Fruit fly (Drosophila melanogaster) whole organism, embryonic: ENCODE data around the gene CG14851.
A peak's percentile ranks its signal among the peaks of the same experiment; 100 is the strongest.

Experiments
- Abd-B ChIP-seq: fragments of 200-800 bp; sonication (Bioruptor generic); optimal IDR thresholded peaks from 2 replicates; lab custom pipeline; 2018; ENCODE audit warnings: missing biosample characterization, mild to moderate bottlenecking, missing genetic modification characterization, moderate library complexity
- Aef1 ChIP-seq: fragments of 200-800 bp; sonication (Bioruptor generic); IDR thresholded peaks from 3 replicates; pipeline ENCODE4 v1.3.6; 2022; ENCODE audit warnings: missing biosample characterization, missing genetic modification characterization
- B-H1 ChIP-seq: fragments of 200-800 bp; sonication (Bioruptor generic); IDR thresholded peaks from 3 replicates; pipeline ENCODE4 v1.3.6; 2022; ENCODE audit warnings: missing biosample characterization, missing genetic modification characterization
- CG10654 ChIP-seq: fragments of 200-800 bp; sonication (Bioruptor generic); optimal IDR thresholded peaks from 2 replicates; lab custom pipeline; 2016; ENCODE audit warnings: missing biosample characterization, missing genetic modification characterization
- CG10959 ChIP-seq: fragments of 200-800 bp; sonication (Bioruptor generic); IDR thresholded peaks from 2 replicates; pipeline ENCODE4 v1.3.6; 2022; ENCODE audit warnings: missing biosample characterization, missing genetic modification characterization
- CG12155 ChIP-seq: fragments of 200-800 bp; sonication (Bioruptor generic); optimal IDR thresholded peaks from 3 replicates; lab custom pipeline; 2016; ENCODE audit warnings: missing biosample characterization, missing genetic modification characterization
- CG13894 ChIP-seq: fragments of 200-800 bp; sonication (Bioruptor generic); optimal IDR thresholded peaks from 3 replicates; lab custom pipeline; 2018; ENCODE audit warnings: missing biosample characterization, mild to moderate bottlenecking, missing genetic modification characterization, moderate library complexity
- CG14860 ChIP-seq: fragments of 200-800 bp; sonication (Bioruptor generic); IDR thresholded peaks from 3 replicates; pipeline ENCODE4 v1.3.6; 2022; ENCODE audit warnings: missing biosample characterization, missing genetic modification characterization; ENCODE audit not compliant: partially characterized antibody
- CG15011 ChIP-seq: fragments of 200-800 bp; sonication (Bioruptor generic); optimal IDR thresholded peaks from 3 replicates; lab custom pipeline; 2018; ENCODE audit warnings: missing biosample characterization, mild to moderate bottlenecking, missing genetic modification characterization
- CG17612 ChIP-seq: fragments of 200-800 bp; sonication (Bioruptor generic); IDR thresholded peaks from 2 replicates; pipeline ENCODE4 v1.3.6; 2022; ENCODE audit warnings: missing biosample characterization, missing genetic modification characterization
- CG18011 ChIP-seq: fragments of 200-800 bp; sonication (Bioruptor generic); optimal IDR thresholded peaks from 2 replicates; lab custom pipeline; 2017; ENCODE audit warnings: missing biosample characterization, missing genetic modification characterization, mild to moderate bottlenecking, moderate library complexity, missing genotype
- CG31441 ChIP-seq: fragments of 200-800 bp; sonication (Bioruptor generic); IDR thresholded peaks from 2 replicates; pipeline ENCODE4 v1.3.6; 2022; ENCODE audit warnings: missing biosample characterization, missing genetic modification characterization
- CG3726 ChIP-seq: fragments of 200-800 bp; sonication (Bioruptor generic); IDR thresholded peaks from 3 replicates; pipeline ENCODE4, ENCODE4 v1.3.6; 2022; ENCODE audit warnings: missing biosample characterization, missing genetic modification characterization
- CG3847 ChIP-seq: fragments of 200-800 bp; sonication (Bioruptor generic); IDR thresholded peaks from 2 replicates; pipeline ENCODE4 v1.3.6; 2022; ENCODE audit warnings: missing biosample characterization, missing genetic modification characterization
- CG42726 ChIP-seq: fragments of 200-800 bp; sonication (Bioruptor generic); IDR thresholded peaks from 2 replicates; pipeline ENCODE4 v1.3.6; 2022; ENCODE audit warnings: missing biosample characterization, missing genetic modification characterization; ENCODE audit not compliant: partially characterized antibody
- CG4707 ChIP-seq: fragments of 200-800 bp; sonication (Bioruptor generic); optimal IDR thresholded peaks from 2 replicates; lab custom pipeline; 2018; ENCODE audit warnings: missing biosample characterization, mild to moderate bottlenecking, missing genetic modification characterization, moderate library complexity
- CG5953 ChIP-seq: fragments of 200-800 bp; sonication (Bioruptor generic); IDR thresholded peaks from 2 replicates; pipeline ENCODE4 v1.3.6; 2022; ENCODE audit warnings: missing biosample characterization, missing genetic modification characterization
- CG6654 ChIP-seq: fragments of 200-800 bp; sonication (Bioruptor generic); optimal IDR thresholded peaks from 2 replicates; lab custom pipeline; 2017; ENCODE audit warnings: missing biosample characterization, mild to moderate bottlenecking, missing genetic modification characterization
- CG7839 ChIP-seq: fragments of 200-800 bp; sonication (Bioruptor generic); optimal IDR thresholded peaks from 3 replicates; lab custom pipeline; 2018; ENCODE audit warnings: missing biosample characterization, mild to moderate bottlenecking, missing genetic modification characterization, moderate library complexity
- CG8478 ChIP-seq: fragments of >200 bp; optimal IDR thresholded peaks from 2 replicates; lab custom pipeline; 2018
- CG9727 ChIP-seq: fragments of 200-800 bp; sonication (Bioruptor generic); optimal IDR thresholded peaks from 3 replicates; lab custom pipeline; 2017; ENCODE audit warnings: missing biosample characterization, mild to moderate bottlenecking, missing genetic modification characterization
- CG9932 ChIP-seq: fragments of 200-800 bp; sonication (Bioruptor generic); IDR thresholded peaks from 2 replicates; pipeline ENCODE4 v1.3.6; 2022; ENCODE audit warnings: missing biosample characterization, missing genetic modification characterization
- HLH54F ChIP-seq: fragments of 200-800 bp; sonication (Bioruptor generic); optimal IDR thresholded peaks from 3 replicates; lab custom pipeline; 2016; ENCODE audit warnings: missing biosample characterization, missing genetic modification characterization
- Hey ChIP-seq: fragments of 200-800 bp; sonication (Bioruptor generic); optimal IDR thresholded peaks from 3 replicates; lab custom pipeline; 2018; ENCODE audit warnings: missing biosample characterization, mild to moderate bottlenecking, missing genetic modification characterization
- Mad ChIP-seq: fragments of 200-800 bp; sonication (Bioruptor generic); optimal IDR thresholded peaks from 2 replicates; lab custom pipeline; 2016; ENCODE audit warnings: missing biosample characterization, missing genetic modification characterization
- NfI ChIP-seq: fragments of 200-800 bp; sonication (Bioruptor generic); optimal IDR thresholded peaks from 3 replicates; lab custom pipeline; 2018; ENCODE audit warnings: missing biosample characterization, mild to moderate bottlenecking, missing genetic modification characterization, moderate library complexity
- Pdp1 ChIP-seq, 2 experiments: fragments of 200-800 bp; sonication (Bioruptor generic); optimal IDR thresholded peaks; 3 replicates each; lab custom pipeline; 2016; ENCODE audit warnings: missing biosample characterization in 2 of 2, missing genetic modification characterization in 2 of 2, mild to moderate bottlenecking in 1 of 2, moderate library complexity in 1 of 2
- Ssrp ChIP-seq: fragments of 200-800 bp; sonication (Bioruptor generic); optimal IDR thresholded peaks from 2 replicates; lab custom pipeline; 2018; ENCODE audit warnings: missing biosample characterization, mild to moderate bottlenecking, missing genetic modification characterization, moderate library complexity
- Tbp ChIP-seq: fragments of >200 bp; optimal IDR thresholded peaks from 2 replicates; lab custom pipeline; 2018; ENCODE audit warnings: missing biosample characterization, missing genetic modification characterization
- YL-1 ChIP-seq: fragments of 200-800 bp; sonication (Bioruptor generic); optimal IDR thresholded peaks from 3 replicates; lab custom pipeline; 2017; ENCODE audit warnings: missing biosample characterization, mild to moderate bottlenecking, missing genetic modification characterization
- bab2 ChIP-seq: fragments of 200-800 bp; sonication (Bioruptor generic); optimal IDR thresholded peaks from 2 replicates; lab custom pipeline; 2016; ENCODE audit warnings: missing biosample characterization, missing genetic modification characterization
- dan ChIP-seq: fragments of 200-800 bp; sonication (Bioruptor generic); IDR thresholded peaks from 2 replicates; pipeline ENCODE4 v1.3.6; 2022; ENCODE audit warnings: missing biosample characterization, missing genetic modification characterization
- dmrt99B ChIP-seq: fragments of 200-800 bp; sonication (Bioruptor generic); optimal IDR thresholded peaks from 2 replicates; lab custom pipeline; 2018; ENCODE audit warnings: missing biosample characterization, mild to moderate bottlenecking, missing genetic modification characterization, moderate library complexity
- ems ChIP-seq: fragments of 200-800 bp; sonication (Bioruptor generic); optimal IDR thresholded peaks from 3 replicates; lab custom pipeline; 2016; ENCODE audit warnings: missing biosample characterization, missing genetic modification characterization
- gfzf ChIP-seq: fragments of 200-800 bp; sonication (Bioruptor generic); optimal IDR thresholded peaks from 2 replicates; lab custom pipeline; 2016; ENCODE audit warnings: missing biosample characterization, mild to moderate bottlenecking, missing genetic modification characterization, moderate library complexity
- luna ChIP-seq: fragments of 200-800 bp; sonication (Bioruptor generic); optimal IDR thresholded peaks from 2 replicates; lab custom pipeline; 2016; ENCODE audit warnings: missing biosample characterization, missing genetic modification characterization
- mam ChIP-seq: fragments of 200-800 bp; sonication (Bioruptor generic); optimal IDR thresholded peaks from 3 replicates; lab custom pipeline; 2016; ENCODE audit warnings: missing biosample characterization, missing genetic modification characterization
- pan ChIP-seq, 4 experiments: fragments of >200 bp in 3 of 4; fragments of 200-800 bp in 1 of 4; sonication (Bioruptor generic) in 1 of 4; optimal IDR thresholded peaks in 3 of 4; IDR thresholded peaks in 1 of 4; 2 replicates each; pipeline versions ENCODE4 v1.3.6 to Lab custom; 2017 to 2022; ENCODE audit warnings: missing biosample characterization in 2 of 4, missing genetic modification characterization in 2 of 4, mixed read lengths in 1 of 4
- pfk ChIP-seq: fragments of 200-800 bp; sonication (Bioruptor generic); optimal IDR thresholded peaks from 2 replicates; lab custom pipeline; 2018; ENCODE audit warnings: missing biosample characterization, mild to moderate bottlenecking, missing genetic modification characterization, moderate library complexity
- pum ChIP-seq: fragments of 200-800 bp; sonication (Bioruptor generic); optimal IDR thresholded peaks from 2 replicates; lab custom pipeline; 2016; ENCODE audit warnings: missing biosample characterization, missing genetic modification characterization
- row ChIP-seq: fragments of 200-800 bp; sonication (Bioruptor generic); IDR thresholded peaks from 3 replicates; pipeline ENCODE4 v1.3.6; 2022; ENCODE audit warnings: missing biosample characterization, missing genetic modification characterization
- schlank ChIP-seq: fragments of 200-800 bp; sonication (Bioruptor generic); optimal IDR thresholded peaks from 2 replicates; lab custom pipeline; 2018; ENCODE audit warnings: missing biosample characterization, mild to moderate bottlenecking, missing genetic modification characterization
- scrt ChIP-seq: fragments of 200-800 bp; sonication (Bioruptor generic); optimal IDR thresholded peaks from 2 replicates; lab custom pipeline; 2018; ENCODE audit warnings: missing biosample characterization, mild to moderate bottlenecking, missing genetic modification characterization, moderate library complexity
- slp2 ChIP-seq: fragments of 200-800 bp; sonication (Bioruptor generic); optimal IDR thresholded peaks from 2 replicates; lab custom pipeline; 2016; ENCODE audit warnings: missing biosample characterization, missing genetic modification characterization
- sna ChIP-seq: fragments of 200-800 bp; sonication (Bioruptor generic); IDR thresholded peaks from 2 replicates; pipeline ENCODE4 v1.3.6; 2022; ENCODE audit warnings: missing biosample characterization, missing genetic modification characterization; ENCODE audit not compliant: partially characterized antibody
- tll ChIP-seq, 2 experiments: fragments of 200-800 bp in 1 of 2; fragments of >200 bp in 1 of 2; sonication (Bioruptor generic) in 1 of 2; optimal IDR thresholded peaks; 2 replicates each; lab custom pipeline; 2017 to 2019; ENCODE audit warnings: missing biosample characterization in 2 of 2, missing genetic modification characterization in 2 of 2, mild to moderate bottlenecking in 1 of 2, moderate library complexity in 1 of 2
- unc-4 ChIP-seq: fragments of 200-800 bp; sonication (Bioruptor generic); IDR thresholded peaks from 2 replicates; pipeline ENCODE4 v1.3.6; 2022; ENCODE audit warnings: missing biosample characterization, missing genetic modification characterization; ENCODE audit not compliant: partially characterized antibody
- unpg ChIP-seq: fragments of 200-800 bp; sonication (Bioruptor generic); optimal IDR thresholded peaks from 3 replicates; lab custom pipeline; 2018; ENCODE audit warnings: missing biosample characterization, mild to moderate bottlenecking, missing genetic modification characterization, moderate library complexity

The CG14851 gene

dm6 chr3R:14574962-14575717 is 13.0 kb downstream of the CG14851 start (continued):
- TF ChIP-seq Abd-B (GFP tag; lab: Kevin White, UChicago) (peak; percentile 77), CG4707 (GFP tag; lab: Kevin White, UChicago) (no peak), HLH54F (peak; percentile 52), CG3847 (GFP tag; lab: Robert Waterston, UW) (peak; percentile 69), CG31441 (GFP tag; lab: Robert Waterston, UW) (peak; percentile 83), bab2 (peak; percentile 59), CG13894 (tag; lab: Kevin White, UChicago) (peak; percentile 54), dmrt99B (tag; lab: Kevin White, UChicago) (peak; percentile 78), unpg (GFP tag; lab: Kevin White, UChicago) (peak; percentile 62), slp2 (GFP tag; lab: Kevin White, UChicago) (peak; percentile 11), mam (GFP tag; lab: Kevin White, UChicago) (peak; percentile 59), Aef1 (GFP tag; lab: Robert Waterston, UW) (peak; percentile 43; the same call in 1 of the 3 replicates), CG8478 (no peak), Hey (tag; lab: Kevin White, UChicago) (no peak), dan (GFP tag; lab: Robert Waterston, UW) (no peak), unc-4 (GFP tag; lab: Robert Waterston, UW) (no peak), CG17612 (GFP tag; lab: Robert Waterston, UW) (no peak), B-H1 (GFP tag; lab: Robert Waterston, UW) (peak; percentile 49; the same call in 2 of the 3 replicates), CG10654 (GFP tag; lab: Kevin White, UChicago) (peak; percentile 57), CG42726 (GFP tag; lab: Robert Waterston, UW) (no peak), row (GFP tag; lab: Robert Waterston, UW) (peak; percentile 80), ems (GFP tag; lab: Kevin White, UChicago) (peak; percentile 45), Ssrp (tag; lab: Kevin White, UChicago) (peak; percentile 69), CG7839 (tag; lab: Kevin White, UChicago) (peak; percentile 81), pum (GFP tag; lab: Kevin White, UChicago) (peak; percentile 44), tll (GFP tag; optimal IDR thresholded peaks at IDR 0.05; lab: Kevin White, UChicago) (peak in 1 of 2 experiments; percentile 12), luna (no peak), CG18011 (GFP tag; lab: Kevin White, UChicago) (peak; percentile 43), NfI (peak; percentile 58), CG10959 (GFP tag; lab: Robert Waterston, UW) (no peak), gfzf (GFP tag; lab: Kevin White, UChicago) (no peak), pan (optimal IDR thresholded peaks at IDR 0.05; lab: Kevin White, UChicago) (no peak), pan (GFP tag; optimal IDR thresholded peaks at IDR 0.05 in 1 of 2, IDR thresholded peaks at IDR 0.05 in 1 of 2) (peak in 1 of 2 experiments; percentile 52), CG9932 (GFP tag; lab: Robert Waterston, UW) (peak; percentile 80), CG9727 (peak; percentile 86), CG12155 (GFP tag; lab: Kevin White, UChicago) (peak; percentile 79), scrt (GFP tag; lab: Kevin White, UChicago) (peak; percentile 67), CG3726 (GFP tag; lab: Robert Waterston, UW) (peak; percentile 75; the same call in 1 of the 3 replicates), CG14860 (GFP tag; lab: Robert Waterston, UW) (no peak), Pdp1 (GFP tag; optimal IDR thresholded peaks at IDR 0.05; lab: Kevin White, UChicago) (peak; percentile 47 to 95), CG5953 (no peak), pfk (GFP tag; lab: Kevin White, UChicago) (no peak), Mad (GFP tag; lab: Kevin White, UChicago) (peak; percentile 52), schlank (tag; lab: Kevin White, UChicago) (no peak), sna (GFP tag; lab: Robert Waterston, UW) (no peak), YL-1 (GFP tag; lab: Kevin White, UChicago) (peak; percentile 53), CG6654 (GFP tag; lab: Kevin White, UChicago) (peak; percentile 33), CG15011 (GFP tag; lab: Kevin White, UChicago) (peak; percentile 68), Tbp (GFP tag; lab: Kevin White, UChicago) (no peak)
